Fruit fly (Drosophila melanogaster) ovary, adult (tissue): ENCODE results near the gene CG18265.
A peak's percentile ranks its signal among the peaks of the same experiment; 100 is the strongest.

Source experiments
- CG17801 ChIP-seq: fragments of 200-800 bp; optimal IDR thresholded peaks from 2 replicates; lab custom pipeline; 2019; ENCODE audit warnings: missing biosample characterization, mild to moderate bottlenecking, missing genetic modification characterization, moderate library complexity; ENCODE audit not compliant: partially characterized antibody

The CG18265 gene

DNA sequence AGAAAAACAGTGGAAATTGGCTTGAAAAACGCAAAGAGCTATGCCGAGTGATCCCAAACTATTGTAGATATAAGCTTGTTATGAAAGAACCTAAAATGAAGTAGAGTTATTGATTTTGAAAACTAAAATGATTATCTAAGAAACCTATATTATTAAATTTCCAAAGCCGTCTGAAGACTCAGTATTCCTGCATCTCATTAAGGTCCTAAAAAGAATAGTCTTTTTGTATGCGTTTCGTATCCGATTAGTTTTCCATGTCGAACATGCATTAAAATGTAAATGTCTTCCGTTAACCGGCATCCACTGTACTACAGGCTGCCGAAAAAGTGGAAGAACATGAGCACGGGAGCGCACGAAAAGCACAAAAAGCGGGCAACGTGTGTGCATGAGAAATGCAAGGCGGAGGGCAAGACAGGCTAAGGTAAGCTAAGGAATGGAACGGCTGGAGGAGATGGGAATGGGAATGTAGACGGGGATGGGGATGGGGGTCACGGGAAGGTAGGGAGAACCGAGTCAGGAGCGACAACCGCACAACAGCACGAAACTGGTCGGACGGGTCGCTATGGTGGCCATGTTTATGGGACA is 18.5 kb upstream of the CG18265 start:
- TF ChIP-seq CG17801 (GFP tag; lab: Kevin White, UChicago) = peak; percentile 22

DNA sequence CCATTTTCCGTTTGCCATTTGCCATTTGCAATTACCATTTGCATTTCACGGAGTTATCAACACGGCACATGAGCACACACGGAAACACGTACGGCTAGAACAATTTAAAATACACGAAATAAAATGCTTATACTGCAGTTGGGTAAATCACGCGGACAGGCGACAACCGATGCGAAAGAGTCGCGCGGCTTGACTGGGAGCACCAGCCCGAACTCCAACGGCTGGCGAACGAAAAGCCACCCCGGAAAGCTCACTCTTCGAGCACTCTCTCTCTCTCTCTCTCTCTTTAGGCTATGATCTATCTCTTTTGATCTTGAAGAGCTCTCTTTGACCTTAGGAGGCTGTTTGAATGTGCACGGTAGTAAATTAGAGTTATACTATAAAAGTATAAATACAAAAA is 17.9 kb upstream of the CG18265 start, which contains the start of gene blot:
Gene blot, minus strand, starts transcription at position 196 of the 400 bp plus-strand sequence.
- TF ChIP-seq CG17801 (GFP tag; lab: Kevin White, UChicago) = peak; percentile 54

DNA sequence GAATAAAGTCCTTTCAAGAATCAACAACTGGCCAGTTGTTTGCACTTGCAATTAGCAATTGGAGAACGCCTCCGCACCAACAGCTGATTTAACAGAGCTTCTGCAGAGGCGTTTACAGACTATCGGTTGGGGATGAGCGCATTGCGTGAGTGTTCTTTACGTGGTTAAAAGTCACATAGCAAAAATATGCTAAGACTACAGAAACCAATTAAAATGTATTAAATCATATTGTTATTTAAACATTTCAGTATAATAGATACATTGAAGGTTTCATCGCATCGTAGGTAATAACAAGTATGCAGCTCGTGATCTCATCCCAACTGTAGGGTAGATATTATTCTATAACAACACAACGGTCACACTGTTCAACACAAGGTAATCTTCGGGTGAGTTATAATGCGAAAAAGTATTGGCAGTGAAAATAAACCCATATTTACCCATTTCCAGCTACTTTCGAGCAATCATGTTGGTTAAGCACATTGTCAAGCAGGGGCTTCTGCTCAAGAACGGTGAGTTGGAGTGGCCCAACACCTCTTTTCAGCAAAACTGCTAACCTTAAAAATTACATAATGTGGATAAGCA is 14.0 kb upstream of the CG18265 start, which contains the start of the genes Sec3 and COX7B:
Gene Sec3, minus strand, starts transcription at position 86 of the 582 bp plus-strand sequence.
Gene COX7B, plus strand, starts transcription at position 346 of the 582 bp plus-strand sequence.
- peak; percentile 84 for TF ChIP-seq CG17801 (GFP tag; lab: Kevin White, UChicago)

DNA sequence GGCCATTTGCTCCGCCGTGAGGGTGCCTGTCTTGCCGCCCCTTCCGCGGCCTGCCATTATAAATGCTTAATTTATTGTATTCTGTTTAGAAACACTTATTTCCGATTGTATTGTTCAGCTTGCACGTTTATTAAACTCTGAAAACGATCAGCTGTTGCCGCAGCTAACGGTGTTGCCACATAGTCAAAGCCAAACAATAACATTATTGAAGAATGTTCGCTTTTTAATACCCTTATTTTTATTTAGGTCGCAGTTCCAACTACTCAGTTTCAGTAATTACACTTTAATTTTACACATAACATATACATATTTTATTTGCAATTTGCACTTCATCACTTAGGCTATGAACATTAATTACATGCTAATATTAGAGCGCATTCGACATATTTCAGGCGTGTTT is 12.2 kb upstream of the CG18265 start, which contains the start of gene Polr3G:
Gene Polr3G, minus strand, starts transcription at position 118 of the 400 bp plus-strand sequence.
- TF ChIP-seq CG17801 (GFP tag; lab: Kevin White, UChicago) = peak; percentile 18

DNA sequence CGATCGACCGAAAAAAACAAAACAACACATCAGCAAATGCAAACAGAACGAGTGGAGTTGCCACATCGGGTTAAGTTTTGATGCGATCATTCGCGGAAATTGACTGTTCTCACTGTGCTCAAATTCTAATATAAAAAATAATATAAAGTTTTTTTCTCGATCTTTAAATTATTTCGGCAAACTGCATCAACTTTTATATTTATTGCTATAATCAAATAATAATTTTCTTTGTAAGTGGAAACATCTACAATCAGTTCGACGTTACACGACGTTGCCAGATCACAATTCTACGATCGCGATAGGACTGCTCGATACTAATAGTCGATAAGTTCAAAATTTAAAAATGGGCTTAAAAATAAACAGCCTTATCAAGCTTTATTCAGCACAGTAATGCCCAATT is 10.4 kb upstream of the CG18265 start, which contains the start of gene Gorab:
Gene Gorab, minus strand, starts transcription at position 58 of the 400 bp plus-strand sequence.
- TF ChIP-seq CG17801 (GFP tag; lab: Kevin White, UChicago) = peak; percentile 74

DNA sequence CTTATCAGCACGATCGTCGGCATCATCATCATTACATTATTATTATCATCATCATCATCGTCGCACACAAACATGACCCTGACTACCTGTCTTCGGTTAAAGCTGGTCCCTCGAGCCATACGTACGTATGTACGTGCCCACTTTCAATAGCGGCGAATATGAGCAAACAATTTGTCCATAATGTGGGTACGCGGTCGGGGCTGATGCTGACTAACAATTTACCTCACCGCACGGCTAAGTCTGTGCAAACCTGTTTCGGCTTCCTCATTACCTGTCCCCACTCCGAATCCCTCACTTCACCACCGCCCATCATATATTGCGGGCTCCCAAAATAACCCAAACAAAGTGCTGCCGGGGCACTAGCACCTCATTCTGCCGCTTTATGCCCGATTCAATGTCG is 8.8 kb upstream of the CG18265 start:
- no peak for TF ChIP-seq CG17801 (GFP tag; lab: Kevin White, UChicago)

DNA sequence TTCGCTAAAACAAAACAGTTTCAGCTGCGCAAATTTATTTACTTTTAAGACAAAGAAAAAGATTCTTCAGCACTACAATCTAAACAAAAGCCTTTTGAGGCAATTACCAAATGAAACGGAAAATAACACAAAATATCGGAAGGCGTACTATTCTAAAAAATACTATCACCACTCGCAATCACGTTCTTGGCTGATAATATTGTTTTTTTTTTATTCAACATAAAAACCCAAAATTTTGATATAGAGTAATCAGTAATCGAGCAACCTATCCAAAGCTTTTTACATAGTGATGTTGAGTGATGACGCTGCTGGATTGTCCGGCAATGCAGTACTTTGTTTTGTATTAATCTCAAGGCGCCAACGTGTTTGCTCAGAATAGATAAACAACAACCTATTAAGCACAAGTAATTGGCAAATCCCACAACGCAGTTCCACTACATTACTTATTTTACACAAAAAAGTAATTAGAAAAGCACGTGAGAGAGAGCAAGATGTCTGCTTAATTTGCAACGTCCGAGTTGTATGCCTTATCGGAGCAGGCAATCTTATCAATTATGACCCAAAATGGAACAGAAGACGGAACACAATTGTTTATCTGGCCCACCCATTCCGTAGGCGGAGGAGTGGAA is 8.1 kb upstream of the CG18265 start:
- no peak for TF ChIP-seq CG17801 (GFP tag; lab: Kevin White, UChicago)

DNA sequence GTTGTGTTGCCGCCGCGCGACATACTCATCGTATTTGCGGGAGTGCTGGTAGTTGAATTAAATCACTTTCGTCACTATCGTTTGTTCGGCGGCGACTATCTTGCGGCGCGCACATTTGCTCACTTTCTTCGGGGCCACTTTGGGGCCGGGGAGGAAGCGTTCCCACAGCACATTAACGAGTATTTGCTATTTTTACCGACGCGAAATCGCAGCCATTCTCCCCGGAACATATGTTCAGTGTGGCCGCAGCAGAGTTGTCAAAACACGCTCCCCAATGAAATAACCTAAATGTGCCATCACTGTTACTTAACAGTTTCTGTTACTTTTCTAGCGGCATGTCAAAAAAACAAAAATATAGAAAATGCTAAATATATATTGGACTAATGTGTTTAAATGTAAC is 6.3 kb upstream of the CG18265 start, which contains the start of gene frc:
Gene frc, minus strand, starts transcription at position 244 of the 400 bp plus-strand sequence.
- TF ChIP-seq CG17801 (GFP tag; lab: Kevin White, UChicago) = no peak

DNA sequence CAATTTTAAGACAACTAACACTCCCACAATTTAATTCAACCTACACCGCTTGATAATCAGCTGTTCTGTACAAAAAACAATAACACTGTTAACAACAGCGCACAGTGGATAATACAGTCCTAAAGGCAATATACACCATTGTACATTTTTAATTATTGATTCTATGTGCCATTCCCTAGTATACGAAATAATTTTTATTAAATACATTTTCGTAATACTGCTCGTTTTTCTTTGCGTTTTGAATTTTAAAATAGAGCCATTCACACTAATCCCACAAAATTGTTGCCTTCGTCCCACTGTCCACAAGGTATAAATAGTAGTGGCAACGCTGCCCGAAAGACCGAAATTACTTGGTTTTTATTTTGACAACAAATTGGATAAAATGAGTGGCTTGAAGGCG is 5.6 kb upstream of the CG18265 start, which contains the start of the genes Coq4 and CG32176:
Gene Coq4, minus strand, starts transcription at position 67 of the 400 bp plus-strand sequence.
Gene CG32176, plus strand, starts transcription at position 314 of the 400 bp plus-strand sequence.
- peak; percentile 92 for TF ChIP-seq CG17801 (GFP tag; lab: Kevin White, UChicago)

DNA sequence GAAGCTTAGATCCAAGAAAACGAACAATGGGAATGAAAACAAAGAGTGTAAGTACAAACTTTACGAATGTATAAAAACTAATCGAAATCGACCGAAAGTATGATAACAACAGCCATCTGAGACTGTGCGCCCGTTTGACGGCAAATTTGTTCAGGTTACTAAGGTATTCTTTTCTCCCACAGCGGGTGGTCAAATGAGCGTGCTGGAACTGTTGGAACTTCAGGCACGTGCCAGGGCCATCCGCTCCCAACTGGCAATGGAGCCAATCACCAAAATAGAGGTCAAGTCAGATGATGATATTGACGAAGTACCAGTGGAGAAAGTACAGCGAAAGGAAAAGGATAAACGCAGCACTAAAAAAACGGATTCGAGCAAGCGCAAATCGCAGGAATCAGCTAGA is 2.9 kb upstream of the CG18265 start, which contains the start of gene CG12229:
Gene CG12229, minus strand, starts transcription at position 101 of the 400 bp plus-strand sequence.
- no peak for TF ChIP-seq CG17801 (GFP tag; lab: Kevin White, UChicago)

DNA sequence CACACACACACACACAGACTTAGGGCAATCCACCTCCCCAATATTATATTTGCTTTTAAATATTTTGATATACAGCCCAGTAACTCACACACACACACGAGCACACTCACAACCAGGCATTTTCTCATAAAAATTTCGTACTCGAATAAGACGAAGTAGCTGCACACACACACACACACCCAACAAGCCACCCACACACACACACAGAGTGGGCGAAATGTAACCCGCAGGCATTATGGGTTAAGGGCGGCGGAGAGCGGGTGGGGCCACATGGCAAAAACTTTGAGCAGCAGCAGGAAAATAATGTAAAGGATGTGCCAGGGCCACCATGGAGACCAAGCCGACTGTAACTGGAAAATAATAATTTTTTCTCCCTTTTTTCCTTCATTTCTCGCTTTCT is 2.4 kb downstream of the CG18265 start:
- no peak for TF ChIP-seq CG17801 (GFP tag; lab: Kevin White, UChicago)

DNA sequence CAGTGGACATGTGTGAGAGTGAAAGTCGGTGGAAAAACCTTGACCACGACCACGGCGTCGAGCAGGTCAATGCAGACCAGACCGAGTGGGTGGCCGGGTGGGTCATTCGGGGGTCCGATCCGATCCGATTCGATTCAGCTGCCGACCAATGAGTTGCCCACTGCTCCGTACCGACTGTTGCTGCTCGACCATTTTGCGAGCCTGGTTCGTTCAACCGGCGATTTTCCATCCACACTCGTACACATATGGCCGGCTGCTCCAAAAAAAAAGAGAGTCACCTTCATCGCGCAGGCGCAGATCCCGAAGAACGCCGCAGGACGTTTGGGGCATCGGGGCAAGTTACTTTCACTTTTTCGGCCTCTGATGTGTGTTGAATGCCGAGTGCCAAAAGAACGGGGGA is 5.4 kb downstream of the CG18265 start:
- no peak for TF ChIP-seq CG17801 (GFP tag; lab: Kevin White, UChicago)

DNA sequence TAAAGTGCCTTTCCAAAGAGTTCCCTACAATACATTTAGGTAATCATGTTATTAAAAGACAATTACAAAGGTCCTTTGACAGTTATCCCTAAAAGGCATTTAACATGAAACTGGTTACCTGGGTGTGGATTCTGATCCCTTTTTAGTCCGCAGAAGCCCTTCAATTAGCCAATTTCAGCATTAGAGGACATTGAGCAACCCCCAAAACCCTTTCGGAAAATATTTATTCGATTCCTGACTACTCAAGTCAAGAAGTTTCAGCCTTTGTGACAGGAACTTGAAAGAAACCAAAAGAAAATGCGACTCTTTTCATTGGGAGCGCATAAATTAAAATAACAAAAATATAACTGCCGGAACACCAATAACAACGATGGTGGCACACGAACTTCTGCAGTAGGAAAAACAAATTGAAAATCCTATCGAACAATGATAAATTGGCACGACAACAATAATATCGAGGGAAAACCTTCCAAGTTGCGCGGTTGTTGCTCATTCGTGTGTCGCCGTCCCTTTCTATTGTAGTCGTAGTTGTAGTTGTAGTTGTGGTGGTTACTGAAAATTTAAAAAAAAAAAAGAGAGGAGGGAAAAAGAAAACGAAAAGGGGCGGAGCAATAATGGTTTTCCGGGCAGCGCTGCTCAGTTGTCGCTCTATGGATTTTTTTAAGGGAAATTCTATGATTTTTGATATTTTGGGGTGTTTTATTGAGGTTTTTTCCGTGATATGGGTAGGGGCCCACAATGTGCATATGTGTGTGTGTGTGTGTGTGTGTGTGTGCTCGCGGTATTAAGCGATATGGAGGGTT is 6.6 kb downstream of the CG18265 start:
- TF ChIP-seq CG17801 (GFP tag; lab: Kevin White, UChicago) = no peak

DNA sequence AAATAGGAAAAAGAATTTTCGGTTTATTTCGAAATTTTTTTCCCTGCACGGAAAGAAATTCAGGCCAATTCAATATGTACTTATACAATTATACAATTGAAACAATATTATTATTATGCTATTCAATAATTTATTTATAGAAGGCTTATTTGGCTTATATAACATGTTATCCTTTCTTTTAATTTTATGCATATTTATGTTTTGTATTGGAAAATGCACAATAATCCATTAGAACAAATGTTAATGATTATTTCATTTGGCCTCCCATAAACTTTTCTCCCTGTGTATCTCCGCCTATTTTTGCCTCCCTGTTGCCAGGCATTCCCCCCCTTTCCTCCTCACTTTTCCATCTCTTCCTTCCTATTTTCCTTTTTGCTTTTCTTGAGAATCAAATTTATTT is 8.7 kb downstream of the CG18265 start:
- no peak for TF ChIP-seq CG17801 (GFP tag; lab: Kevin White, UChicago)
